Worm (Caenorhabditis elegans): ENCODE data around the gene Y39G8B.2.
A peak's percentile ranks its signal among the peaks of the same experiment; 100 is the strongest.

The Y39G8B.2 gene

ce11 chrII:13966242-13966641 is 9.8 kb downstream of the Y39G8B.2 start, which contains the start of gene W07G1.7:
Gene W07G1.7 (minus strand): TSS chrII:13966342.
- TF ChIP-seq ceh-34 (tag; optimal IDR thresholded peaks at IDR 0.05) (no peak), T23F11.4 (GFP tag; optimal IDR thresholded peaks at IDR 0.05) (no peak), pros-1 (tag; optimal IDR thresholded peaks at IDR 0.05) (no peak), unc-3 (GFP tag; conservative IDR thresholded peaks at IDR 0.05) (no peak), unc-3 (tag; optimal IDR thresholded peaks at IDR 0.05) (no peak), tbx-2 (tag; optimal IDR thresholded peaks at IDR 0.05) (no peak), ceh-30 (tag; optimal IDR thresholded peaks at IDR 0.05) (no peak), K09A11.1 (tag; optimal IDR thresholded peaks at IDR 0.05; ENCODE audit: insufficient read depth) (no peak), zip-5 (tag; optimal IDR thresholded peaks at IDR 0.05) (no peak), ceh-9 (tag; optimal IDR thresholded peaks at IDR 0.05) (no peak), che-1 (tag; optimal IDR thresholded peaks at IDR 0.05) (no peak), hlh-15 (tag; optimal IDR thresholded peaks at IDR 0.05) (no peak)

- TF ChIP-seq ceh-6 (GFP tag; optimal IDR thresholded peaks at IDR 0.05) (no peak), ceh-14 (tag; optimal IDR thresholded peaks at IDR 0.05) (peak; percentile 17), pros-1 (tag; optimal IDR thresholded peaks at IDR 0.05) (no peak)
Measured at ce11 chrII:13964325-13964724, 11.7 kb downstream of the Y39G8B.2 start.

- TF ChIP-seq dmd-4 (tag; optimal IDR thresholded peaks at IDR 0.05; ENCODE audit: borderline replicate concordance) (no peak), che-1 (tag; optimal IDR thresholded peaks at IDR 0.05) (no peak), C38D4.7 (GFP tag; optimal IDR thresholded peaks at IDR 0.05) (no peak), syd-9 (tag; optimal IDR thresholded peaks at IDR 0.05) (no peak), ceh-6 (GFP tag; optimal IDR thresholded peaks at IDR 0.05) (no peak), hlh-6 (tag; optimal IDR thresholded peaks at IDR 0.05) (no peak), ama-1 (optimal IDR thresholded peaks at IDR 0.05) (no peak), ceh-31 (tag; optimal IDR thresholded peaks at IDR 0.05) (no peak), ets-4 (tag; optimal IDR thresholded peaks at IDR 0.05) (no peak)
Measured at ce11 chrII:13962319-13962718, 13.7 kb downstream of the Y39G8B.2 start, which contains the start of gene rpi-1. Gene rpi-1 (minus strand): TSS chrII:13962419.

- TF ChIP-seq C38D4.7 (GFP tag; optimal IDR thresholded peaks at IDR 0.05) (no peak), unc-3 (GFP tag; conservative IDR thresholded peaks at IDR 0.05) (no peak), unc-3 (tag; optimal IDR thresholded peaks at IDR 0.05) (no peak), pqm-1 (tag; optimal IDR thresholded peaks at IDR 0.05) (no peak), dve-1 (tag; optimal IDR thresholded peaks at IDR 0.05) (no peak), ref-2 (tag; optimal IDR thresholded peaks at IDR 0.05) (no peak), lim-6 (tag; optimal IDR thresholded peaks at IDR 0.05) (no peak), elt-2 (tag; optimal IDR thresholded peaks at IDR 0.05) (no peak), nhr-232 (tag; optimal IDR thresholded peaks at IDR 0.05) (no peak), npax-4 (tag; optimal IDR thresholded peaks at IDR 0.05) (no peak), nhr-11 (tag; optimal IDR thresholded peaks at IDR 0.05) (no peak), ceh-24 (tag; optimal IDR thresholded peaks at IDR 0.05) (no peak), tbx-2 (tag; optimal IDR thresholded peaks at IDR 0.05) (no peak), unc-86 (tag; optimal IDR thresholded peaks at IDR 0.05) (no peak), ceh-9 (tag; optimal IDR thresholded peaks at IDR 0.05) (no peak), tbx-7 (tag; optimal IDR thresholded peaks at IDR 0.05) (no peak), ceh-31 (tag; optimal IDR thresholded peaks at IDR 0.05) (no peak), sdc-2 (tag; optimal IDR thresholded peaks at IDR 0.05) (no peak), ceh-2 (tag; optimal IDR thresholded peaks at IDR 0.05) (no peak), ztf-16 (tag; optimal IDR thresholded peaks at IDR 0.05) (no peak)
Measured at ce11 chrII:13961567-13961966, 14.5 kb downstream of the Y39G8B.2 start.

- TF ChIP-seq ceh-6 (GFP tag; optimal IDR thresholded peaks at IDR 0.05) (no peak), F13H6.1 (tag; optimal IDR thresholded peaks at IDR 0.05) (no peak), dve-1 (tag; optimal IDR thresholded peaks at IDR 0.05) (no peak), ceh-14 (tag; optimal IDR thresholded peaks at IDR 0.05) (no peak), sox-2 (GFP tag; IDR thresholded peaks at IDR 0.05) (no peak), ceh-22 (tag; optimal IDR thresholded peaks at IDR 0.05) (no peak), npax-4 (tag; optimal IDR thresholded peaks at IDR 0.05) (no peak), ceh-24 (tag; optimal IDR thresholded peaks at IDR 0.05) (no peak), eyg-1 (tag; optimal IDR thresholded peaks at IDR 0.05) (no peak), pros-1 (tag; optimal IDR thresholded peaks at IDR 0.05) (no peak)
Measured at ce11 chrII:13958359-13958758, 17.7 kb downstream of the Y39G8B.2 start.
